Worm (Caenorhabditis elegans) whole organism, L1 larva: ENCODE data around the gene C04C11.25.
A peak's percentile ranks its signal among the peaks of the same experiment; 100 is the strongest.

Experiments
- C04F5.9 ChIP-seq: sonication (generic microtip); optimal IDR thresholded peaks from 2 replicates; lab custom pipeline; 2016; ENCODE audit warnings: missing genetic modification characterization, missing compliant biosample characterization
- C34B4.2 ChIP-seq: sonication (generic microtip); optimal IDR thresholded peaks from 2 replicates; lab custom pipeline; 2017; ENCODE audit warnings: mild to moderate bottlenecking, missing genetic modification characterization, missing compliant biosample characterization
- alr-1 ChIP-seq: fragments of 200-800 bp; sonication (Bioruptor generic); optimal IDR thresholded peaks from 2 replicates; lab custom pipeline; 2018; ENCODE audit warnings: borderline replicate concordance, mild to moderate bottlenecking, missing genetic modification characterization, missing compliant biosample characterization
- aly-2 ChIP-seq: fragments of 150-350 bp; optimal IDR thresholded peaks from 2 replicates; lab custom pipeline; 2014; ENCODE audit warnings: missing biosample characterization, missing genetic modification characterization
- blmp-1 ChIP-seq: fragments of 150-350 bp; optimal IDR thresholded peaks from 2 replicates; lab custom pipeline; 2014; ENCODE audit warnings: missing biosample characterization, missing genetic modification characterization
- ceh-63 ChIP-seq: fragments of 200-800 bp; sonication (Bioruptor generic); optimal IDR thresholded peaks from 2 replicates; lab custom pipeline; 2018; ENCODE audit warnings: mild to moderate bottlenecking, missing genetic modification characterization, missing compliant biosample characterization
- ceh-8 ChIP-seq: fragments of 200-800 bp; sonication (Bioruptor generic); optimal IDR thresholded peaks from 2 replicates; lab custom pipeline; 2018; ENCODE audit warnings: mild to moderate bottlenecking, missing genetic modification characterization, moderate library complexity, missing compliant biosample characterization
- ceh-82 ChIP-seq, 3 experiments: fragments of 150-350 bp in 1 of 3; sonication (generic microtip) in 2 of 3; optimal IDR thresholded peaks; 2 replicates each; lab custom pipeline; 2014 to 2017; ENCODE audit warnings: missing biosample characterization in 3 of 3, missing genetic modification characterization in 3 of 3
- dpl-1 ChIP-seq, 3 experiments: fragments of 150-350 bp in 2 of 3; sonication (generic microtip) in 1 of 3; optimal IDR thresholded peaks; 2 replicates each; lab custom pipeline; 2014 to 2017; ENCODE audit warnings: missing biosample characterization in 3 of 3, missing genetic modification characterization in 3 of 3, missing genetic modification reagents in 3 of 3
- dsc-1 ChIP-seq: sonication (generic microtip); optimal IDR thresholded peaks from 2 replicates; lab custom pipeline; 2016; ENCODE audit warnings: mild to moderate bottlenecking, missing genetic modification characterization, missing compliant biosample characterization
- efl-1 ChIP-seq, 4 experiments: fragments of 150-350 bp; optimal IDR thresholded peaks in 3 of 4; peaks in 1 of 4; 1 replicate in 1 of 4; 2 replicates in 3 of 4; lab custom pipeline; 2014; ENCODE audit warnings: missing biosample characterization in 2 of 4, missing genetic modification characterization in 2 of 4, missing genetic modification reagents in 2 of 4
- egl-13 ChIP-seq: sonication (generic microtip); optimal IDR thresholded peaks from 2 replicates; lab custom pipeline; 2016; ENCODE audit warnings: missing genotype, missing genetic modification reagents, missing genetic modification characterization, missing compliant biosample characterization
- ets-5 ChIP-seq: fragments of 200-800 bp; sonication (Bioruptor generic); IDR thresholded peaks from 2 replicates; pipeline ENCODE4 v1.3.6; 2022; ENCODE audit warnings: missing genetic modification characterization, missing compliant biosample characterization
- fkh-4 ChIP-seq: sonication (generic microtip); optimal IDR thresholded peaks from 2 replicates; lab custom pipeline; 2016; ENCODE audit warnings: missing compliant biosample characterization, missing genetic modification characterization, borderline replicate concordance
- fos-1 ChIP-seq: fragments of 150-350 bp; optimal IDR thresholded peaks from 2 replicates; lab custom pipeline; 2014; ENCODE audit warnings: missing biosample characterization, missing genetic modification characterization
- hlh-17 ChIP-seq: fragments of 200-800 bp; sonication (Bioruptor generic); optimal IDR thresholded peaks from 2 replicates; lab custom pipeline; 2018; ENCODE audit warnings: missing genetic modification characterization, mild to moderate bottlenecking, missing compliant biosample characterization, moderate library complexity, borderline replicate concordance
- irx-1 ChIP-seq: sonication (generic microtip); optimal IDR thresholded peaks from 2 replicates; lab custom pipeline; 2016; ENCODE audit warnings: missing genetic modification characterization, missing compliant biosample characterization
- isw-1 ChIP-seq: fragments of 200-800 bp; sonication (Bioruptor generic); IDR thresholded peaks from 2 replicates; pipeline ENCODE4 v1.3.6; 2022; ENCODE audit warnings: missing genetic modification characterization, missing compliant biosample characterization
- jun-1 ChIP-seq: fragments of 150-350 bp; optimal IDR thresholded peaks from 2 replicates; lab custom pipeline; 2014; ENCODE audit warnings: missing biosample characterization, missing genetic modification reagents, missing genetic modification characterization
- lin-14 ChIP-seq: fragments of 200-800 bp; sonication (Bioruptor generic); optimal IDR thresholded peaks from 2 replicates; lab custom pipeline; 2018; ENCODE audit warnings: mild to moderate bottlenecking, missing genetic modification characterization, moderate library complexity, missing compliant biosample characterization
- lin-15B ChIP-seq: fragments of 150-350 bp; sonication (generic microtip); optimal IDR thresholded peaks from 3 replicates; lab custom pipeline; 2014; ENCODE audit warnings: missing biosample characterization, missing genetic modification characterization
- lin-35 ChIP-seq, 2 experiments: fragments of 150-350 bp; optimal IDR thresholded peaks; 2 replicates each; lab custom pipeline; 2014; ENCODE audit warnings: missing biosample characterization in 2 of 2, missing genetic modification characterization in 2 of 2, missing genetic modification reagents in 2 of 2
- lin-39 ChIP-seq: fragments of 150-350 bp; optimal IDR thresholded peaks from 2 replicates; lab custom pipeline; 2014; ENCODE audit warnings: missing biosample characterization, missing genetic modification reagents, missing genetic modification characterization
- mdl-1 ChIP-seq, 2 experiments: fragments of 150-350 bp; optimal IDR thresholded peaks; 2 replicates each; lab custom pipeline; 2014 to 2017; ENCODE audit warnings: missing biosample characterization in 2 of 2, missing genetic modification characterization in 2 of 2, inconsistent platforms in 1 of 2
- mep-1 ChIP-seq: fragments of 150-350 bp; optimal IDR thresholded peaks from 2 replicates; lab custom pipeline; 2014; ENCODE audit warnings: missing biosample characterization, missing genetic modification characterization
- nhr-12 ChIP-seq: sonication (generic microtip); optimal IDR thresholded peaks from 2 replicates; lab custom pipeline; 2017; ENCODE audit warnings: missing biosample characterization, missing genetic modification characterization
- nhr-237 ChIP-seq: fragments of 150-350 bp; optimal IDR thresholded peaks from 2 replicates; lab custom pipeline; 2014; ENCODE audit warnings: missing biosample characterization, missing genetic modification characterization
- nhr-28 ChIP-seq: fragments of 150-350 bp; optimal IDR thresholded peaks from 2 replicates; lab custom pipeline; 2014; ENCODE audit warnings: missing biosample characterization, missing genetic modification characterization
- nhr-71 ChIP-seq: sonication (generic microtip); optimal IDR thresholded peaks from 2 replicates; lab custom pipeline; 2016; ENCODE audit warnings: mild to moderate bottlenecking, missing genetic modification characterization, moderate library complexity, missing compliant biosample characterization
- pax-3 ChIP-seq: fragments of 200-800 bp; sonication (Bioruptor generic); optimal IDR thresholded peaks from 2 replicates; lab custom pipeline; 2018; ENCODE audit warnings: mild to moderate bottlenecking, missing genetic modification characterization, moderate library complexity, missing compliant biosample characterization
- pqm-1 ChIP-seq: sonication (generic microtip); optimal IDR thresholded peaks from 3 replicates; lab custom pipeline; 2017; ENCODE audit warnings: missing biosample characterization, missing genetic modification characterization
- rnt-1 ChIP-seq: sonication (generic microtip); optimal IDR thresholded peaks from 2 replicates; lab custom pipeline; 2016; ENCODE audit warnings: mild to moderate bottlenecking, missing genetic modification characterization, moderate library complexity, missing compliant biosample characterization
- skn-1 ChIP-seq: fragments of 150-350 bp; optimal IDR thresholded peaks from 2 replicates; lab custom pipeline; 2014; ENCODE audit warnings: missing biosample characterization, missing genetic modification characterization
- snu-23 ChIP-seq: sonication (generic microtip); optimal IDR thresholded peaks from 2 replicates; lab custom pipeline; 2016; ENCODE audit warnings: missing genetic modification characterization, missing compliant biosample characterization
- tlp-1 ChIP-seq: fragments of 150-350 bp; optimal IDR thresholded peaks from 2 replicates; lab custom pipeline; 2014; ENCODE audit warnings: missing biosample characterization, missing genetic modification characterization
- unc-130 ChIP-seq: fragments of 150-350 bp; optimal IDR thresholded peaks from 2 replicates; lab custom pipeline; 2017; ENCODE audit warnings: missing biosample characterization, missing genetic modification characterization, inconsistent platforms
- unc-30 ChIP-seq: sonication (generic microtip); optimal IDR thresholded peaks from 2 replicates; lab custom pipeline; 2017; ENCODE audit warnings: missing biosample characterization, missing genetic modification characterization
- unc-62 ChIP-seq: fragments of 150-350 bp; optimal IDR thresholded peaks from 2 replicates; lab custom pipeline; 2014; ENCODE audit warnings: missing biosample characterization, missing genetic modification reagents, missing genetic modification characterization
- zag-1 ChIP-seq: fragments of 150-350 bp; optimal IDR thresholded peaks from 2 replicates; lab custom pipeline; 2014; ENCODE audit warnings: missing biosample characterization, missing genetic modification characterization
- ztf-11 ChIP-seq, 2 experiments: sonication (generic microtip); optimal IDR thresholded peaks; 2 replicates each; lab custom pipeline; 2016 to 2017; ENCODE audit warnings: missing genetic modification characterization in 2 of 2, missing biosample characterization in 1 of 2, missing compliant biosample characterization in 1 of 2

The C04C11.25 gene

ce11 chrX:13995803-13996388 lies 19.4 kb downstream of the C04C11.25 start, which contains the start of the genes C31E10.5 and C31E10.6 (continued):
- TF ChIP-seq ets-5 (GFP tag; lab: Robert Waterston, UW) (no peak), blmp-1 (peak; percentile 10), dsc-1 (tag; lab: Kevin White, UChicago) (peak; percentile 47), nhr-237 (tag; lab: Kevin White, UChicago) (no peak), ztf-11 (tag; optimal IDR thresholded peaks at IDR 0.05; lab: Kevin White, UChicago) (no peak), tlp-1 (tag; lab: Kevin White, UChicago) (no peak), isw-1 (peak; percentile 24), egl-13 (tag; lab: Kevin White, UChicago) (no peak), nhr-12 (tag; lab: Kevin White, UChicago) (no peak), hlh-17 (no peak), unc-30 (tag; lab: Kevin White, UChicago) (no peak), unc-130 (tag; lab: Kevin White, UChicago) (peak; percentile 73), zag-1 (no peak), nhr-71 (peak; percentile 73), irx-1 (peak; percentile 30), rnt-1 (tag; lab: Kevin White, UChicago) (peak; percentile 74), C04F5.9 (no peak), mep-1 (tag; lab: Kevin White, UChicago) (peak; percentile 79), unc-62 (GFP tag; lab: Kevin White, UChicago) (no peak), nhr-28 (tag; lab: Kevin White, UChicago) (no peak), lin-35 (GFP tag; optimal IDR thresholded peaks at IDR 0.05; lab: Kevin White, UChicago) (peak; percentile 28 to 72), alr-1 (no peak), mdl-1 (tag; optimal IDR thresholded peaks at IDR 0.05; lab: Kevin White, UChicago) (peak in 1 of 2 experiments; percentile 28), lin-39 (tag; lab: Kevin White, UChicago) (no peak), lin-14 (GFP tag; lab: Kevin White, UChicago) (no peak), ceh-82 (tag; optimal IDR thresholded peaks at IDR 0.05; lab: Kevin White, UChicago) (peak; percentile 26 to 61 (median 55)), C34B4.2 (tag; lab: Kevin White, UChicago) (no peak), skn-1 (tag; lab: Kevin White, UChicago) (peak; percentile 49), jun-1 (tag; lab: Kevin White, UChicago) (no peak), snu-23 (GFP tag; lab: Kevin White, UChicago) (peak; percentile 73), ceh-8 (GFP tag; lab: Kevin White, UChicago) (no peak), pax-3 (no peak)

DNA sequence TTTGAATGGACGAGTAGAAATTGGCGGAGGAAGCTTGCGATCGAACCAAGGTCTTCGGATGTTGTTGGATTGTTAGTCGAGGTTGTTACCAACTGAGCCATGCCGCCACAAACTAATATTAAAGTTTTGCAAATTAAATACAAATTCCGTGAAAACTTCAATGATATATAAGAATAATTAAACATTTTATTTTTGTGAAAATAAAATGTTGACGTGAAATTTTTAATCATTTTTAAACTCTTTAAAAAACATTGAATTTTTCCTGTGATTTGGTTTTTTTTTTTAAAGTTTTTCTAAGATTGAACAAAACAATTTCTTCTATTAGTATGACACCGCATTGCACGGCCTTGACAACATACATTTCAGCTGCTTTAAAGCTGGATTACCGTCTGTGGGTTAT lies 24.6 kb downstream of the C04C11.25 start, which contains the start of gene C31E10.11:
Gene C31E10.11, minus strand, starts transcription at position 101 of the 400 bp plus-strand sequence.
- TF ChIP-seq egl-13 (tag; lab: Kevin White, UChicago) = no peak
- TF ChIP-seq fos-1 (tag; lab: Kevin White, UChicago) = no peak
- TF ChIP-seq lin-39 (tag; lab: Kevin White, UChicago) = no peak
- TF ChIP-seq aly-2 (tag; lab: Kevin White, UChicago) = no peak
- TF ChIP-seq snu-23 (GFP tag; lab: Kevin White, UChicago) = no peak
- no peak for TF ChIP-seq efl-1 (optimal IDR thresholded peaks at IDR 0.05; lab: Kevin White, UChicago)
- no peak for TF ChIP-seq efl-1 (GFP tag; optimal IDR thresholded peaks at IDR 0.05 in 1 of 2; lab: Kevin White, UChicago)
- no peak for TF ChIP-seq isw-1
- no peak for TF ChIP-seq unc-30 (tag; lab: Kevin White, UChicago)
- no peak for TF ChIP-seq rnt-1 (tag; lab: Kevin White, UChicago)
- no peak for TF ChIP-seq nhr-28 (tag; lab: Kevin White, UChicago)
- TF ChIP-seq pqm-1 (tag; lab: Kevin White, UChicago) = no peak
- no peak for TF ChIP-seq dpl-1 (GFP tag; optimal IDR thresholded peaks at IDR 0.05; lab: Kevin White, UChicago)
- no peak for TF ChIP-seq fkh-4 (tag; lab: Kevin White, UChicago)
- TF ChIP-seq unc-62 (GFP tag; lab: Kevin White, UChicago) = no peak
- TF ChIP-seq lin-15B (tag; lab: Kevin White, UChicago) = no peak
- no peak for TF ChIP-seq nhr-12 (tag; lab: Kevin White, UChicago)
- TF ChIP-seq skn-1 (tag; lab: Kevin White, UChicago) = no peak
- TF ChIP-seq ceh-63 (GFP tag; lab: Kevin White, UChicago) = no peak
